Worm (Caenorhabditis elegans): ENCODE results near the gene odr-10.

ce11 chrX:6904064-6904771, 38.5 kb upstream of the odr-10 start, which contains the start of gene sid-5:
- TF ChIP-seq unc-62 (GFP tag; optimal IDR thresholded peaks at IDR 0.05) (no peak), nhr-6 (tag; optimal IDR thresholded peaks at IDR 0.05) (no peak), ztf-4 (tag; optimal IDR thresholded peaks at IDR 0.05) (no peak), nhr-11 (tag; optimal IDR thresholded peaks at IDR 0.05) (no peak), unc-39 (tag; optimal IDR thresholded peaks at IDR 0.05) (no peak)
